Fruit fly (Drosophila melanogaster) whole organism: ENCODE measurements around the gene gfzf.

Experiments used
- CG8478 ChIP-seq: fragments of >200 bp; optimal IDR thresholded peaks from 2 replicates; lab custom pipeline; 2018; ENCODE audit warnings: inconsistent platforms
- pan ChIP-seq: fragments of >200 bp; optimal IDR thresholded peaks from 2 replicates; lab custom pipeline; 2017
- usp ChIP-seq: fragments of >200 bp; optimal IDR thresholded peaks from 2 replicates; lab custom pipeline; 2017; ENCODE audit warnings: missing biosample characterization, missing genetic modification characterization, mixed read lengths

DNA sequence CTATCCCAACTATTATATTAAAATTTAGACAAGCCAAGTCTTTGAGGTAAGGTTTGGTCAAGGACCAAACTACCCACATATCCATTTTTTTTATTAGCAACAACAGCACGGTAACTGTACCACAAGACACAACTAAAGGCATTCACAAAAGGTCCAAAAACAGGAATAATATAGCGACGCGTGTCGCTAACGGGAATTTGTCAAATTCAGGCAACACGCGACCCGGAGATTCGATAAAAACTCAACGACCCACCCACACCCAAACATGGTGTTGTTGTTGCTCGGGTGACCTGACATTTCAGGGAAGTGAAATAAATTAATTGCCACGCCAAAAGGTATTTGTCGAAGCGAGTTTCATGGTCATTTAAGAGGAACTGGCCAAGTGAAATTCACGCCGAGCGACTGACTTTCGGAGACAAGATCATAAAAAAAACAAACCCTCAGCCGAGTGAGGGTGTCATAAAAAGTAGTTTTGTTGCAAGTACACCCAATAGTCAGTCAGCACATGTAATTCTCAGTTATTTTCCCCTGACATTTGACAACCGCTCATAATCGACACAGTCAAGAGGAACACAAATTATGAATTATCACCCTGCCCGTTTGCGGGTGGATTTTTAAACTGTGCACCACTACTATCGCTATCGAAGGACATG is 39.4 kb downstream of the gfzf start:
- TF ChIP-seq CG8478 (lab: Kevin White, UChicago): no peak
- TF ChIP-seq pan (lab: Kevin White, UChicago): no peak
- TF ChIP-seq usp (GFP tag; lab: Kevin White, UChicago): no peak
